Worm (Caenorhabditis elegans) whole organism, L1 larva: ENCODE data around the gene T06D8.10.

Experiments
- C04F5.9 ChIP-seq: sonication (generic microtip); optimal IDR thresholded peaks from 2 replicates; lab custom pipeline; 2016; ENCODE audit warnings: missing genetic modification characterization, missing compliant biosample characterization
- C16A3.4 ChIP-seq: fragments of 150-350 bp; optimal IDR thresholded peaks from 2 replicates; lab custom pipeline; 2014; ENCODE audit warnings: missing biosample characterization, missing genetic modification characterization
- C34B4.2 ChIP-seq: sonication (generic microtip); optimal IDR thresholded peaks from 2 replicates; lab custom pipeline; 2017; ENCODE audit warnings: mild to moderate bottlenecking, missing genetic modification characterization, missing compliant biosample characterization
- aly-2 ChIP-seq: fragments of 150-350 bp; optimal IDR thresholded peaks from 2 replicates; lab custom pipeline; 2014; ENCODE audit warnings: missing biosample characterization, missing genetic modification characterization
- ama-1 ChIP-seq: fragments of 150-350 bp; optimal IDR thresholded peaks from 2 replicates; lab custom pipeline; 2014
- blmp-1 ChIP-seq: fragments of 150-350 bp; optimal IDR thresholded peaks from 2 replicates; lab custom pipeline; 2014; ENCODE audit warnings: missing biosample characterization, missing genetic modification characterization
- ceh-63 ChIP-seq: fragments of 200-800 bp; sonication (Bioruptor generic); optimal IDR thresholded peaks from 2 replicates; lab custom pipeline; 2018; ENCODE audit warnings: mild to moderate bottlenecking, missing genetic modification characterization, missing compliant biosample characterization
- ceh-8 ChIP-seq: fragments of 200-800 bp; sonication (Bioruptor generic); optimal IDR thresholded peaks from 2 replicates; lab custom pipeline; 2018; ENCODE audit warnings: mild to moderate bottlenecking, missing genetic modification characterization, moderate library complexity, missing compliant biosample characterization
- ceh-82 ChIP-seq, 3 experiments: fragments of 150-350 bp in 1 of 3; sonication (generic microtip) in 2 of 3; optimal IDR thresholded peaks; 2 replicates each; lab custom pipeline; 2014 to 2017; ENCODE audit warnings: missing biosample characterization in 3 of 3, missing genetic modification characterization in 3 of 3
- ceh-88 ChIP-seq: fragments of 200-800 bp; sonication (Bioruptor generic); IDR thresholded peaks from 2 replicates; pipeline ENCODE4 v1.3.6; 2022; ENCODE audit warnings: missing genetic modification characterization, missing compliant biosample characterization
- ceh-90 ChIP-seq: sonication (generic microtip); optimal IDR thresholded peaks from 2 replicates; lab custom pipeline; 2016; ENCODE audit warnings: missing genetic modification characterization, missing compliant biosample characterization
- efl-1 ChIP-seq, 4 experiments: fragments of 150-350 bp; optimal IDR thresholded peaks in 3 of 4; peaks in 1 of 4; 1 replicate in 1 of 4; 2 replicates in 3 of 4; lab custom pipeline; 2014; ENCODE audit warnings: missing biosample characterization in 2 of 4, missing genetic modification characterization in 2 of 4, missing genetic modification reagents in 2 of 4
- efl-3 ChIP-seq: fragments of 200-800 bp; sonication (Bioruptor generic); optimal IDR thresholded peaks from 2 replicates; lab custom pipeline; 2018; ENCODE audit warnings: mild to moderate bottlenecking, missing genetic modification characterization, missing compliant biosample characterization
- elt-2 ChIP-seq: sonication (generic microtip); optimal IDR thresholded peaks from 2 replicates; lab custom pipeline; 2016; ENCODE audit warnings: missing genetic modification characterization, mild to moderate bottlenecking, inconsistent platforms, missing compliant biosample characterization, missing genetic modification reagents
- ets-5 ChIP-seq: fragments of 200-800 bp; sonication (Bioruptor generic); IDR thresholded peaks from 2 replicates; pipeline ENCODE4 v1.3.6; 2022; ENCODE audit warnings: missing genetic modification characterization, missing compliant biosample characterization
- fkh-10 ChIP-seq: sonication (generic microtip); optimal IDR thresholded peaks from 2 replicates; lab custom pipeline; 2017; ENCODE audit warnings: missing biosample characterization, missing genetic modification reagents, missing genetic modification characterization
- fos-1 ChIP-seq: fragments of 150-350 bp; optimal IDR thresholded peaks from 2 replicates; lab custom pipeline; 2014; ENCODE audit warnings: missing biosample characterization, missing genetic modification characterization
- hlh-17 ChIP-seq: fragments of 200-800 bp; sonication (Bioruptor generic); optimal IDR thresholded peaks from 2 replicates; lab custom pipeline; 2018; ENCODE audit warnings: missing genetic modification characterization, mild to moderate bottlenecking, missing compliant biosample characterization, moderate library complexity, borderline replicate concordance
- lin-14 ChIP-seq: fragments of 200-800 bp; sonication (Bioruptor generic); optimal IDR thresholded peaks from 2 replicates; lab custom pipeline; 2018; ENCODE audit warnings: mild to moderate bottlenecking, missing genetic modification characterization, moderate library complexity, missing compliant biosample characterization
- lin-39 ChIP-seq: fragments of 150-350 bp; optimal IDR thresholded peaks from 2 replicates; lab custom pipeline; 2014; ENCODE audit warnings: missing biosample characterization, missing genetic modification reagents, missing genetic modification characterization
- lir-3 ChIP-seq: sonication (generic microtip); optimal IDR thresholded peaks from 2 replicates; lab custom pipeline; 2016; ENCODE audit warnings: mild to moderate bottlenecking, missing genetic modification characterization, moderate library complexity, missing compliant biosample characterization; ENCODE audit not compliant: poor library complexity
- lsy-2 ChIP-seq, 2 experiments: fragments of 150-350 bp; optimal IDR thresholded peaks; 2 replicates each; lab custom pipeline; 2014; ENCODE audit warnings: missing biosample characterization in 2 of 2, missing genetic modification characterization in 2 of 2
- mdl-1 ChIP-seq, 2 experiments: fragments of 150-350 bp; optimal IDR thresholded peaks; 2 replicates each; lab custom pipeline; 2014 to 2017; ENCODE audit warnings: missing biosample characterization in 2 of 2, missing genetic modification characterization in 2 of 2, inconsistent platforms in 1 of 2
- mep-1 ChIP-seq: fragments of 150-350 bp; optimal IDR thresholded peaks from 2 replicates; lab custom pipeline; 2014; ENCODE audit warnings: missing biosample characterization, missing genetic modification characterization
- nhr-11 ChIP-seq: fragments of 150-350 bp; optimal IDR thresholded peaks from 2 replicates; lab custom pipeline; 2014; ENCODE audit warnings: missing biosample characterization, missing genetic modification characterization
- nhr-12 ChIP-seq: sonication (generic microtip); optimal IDR thresholded peaks from 2 replicates; lab custom pipeline; 2017; ENCODE audit warnings: missing biosample characterization, missing genetic modification characterization
- nhr-20 ChIP-seq: sonication (generic microtip); optimal IDR thresholded peaks from 2 replicates; lab custom pipeline; 2016; ENCODE audit warnings: mild to moderate bottlenecking, missing genetic modification characterization, missing compliant biosample characterization
- nhr-237 ChIP-seq: fragments of 150-350 bp; optimal IDR thresholded peaks from 2 replicates; lab custom pipeline; 2014; ENCODE audit warnings: missing biosample characterization, missing genetic modification characterization
- nhr-47 ChIP-seq: sonication (generic microtip); optimal IDR thresholded peaks from 2 replicates; lab custom pipeline; 2016; ENCODE audit warnings: mild to moderate bottlenecking, missing genetic modification characterization, moderate library complexity, missing compliant biosample characterization
- nhr-77 ChIP-seq: fragments of 150-350 bp; optimal IDR thresholded peaks from 2 replicates; lab custom pipeline; 2014; ENCODE audit warnings: missing biosample characterization, missing genetic modification characterization
- nhr-85 ChIP-seq: sonication (generic microtip); peaks from one replicate; lab custom pipeline; 2016; ENCODE audit warnings: missing genetic modification characterization, inconsistent platforms, missing compliant biosample characterization
- nhr-90 ChIP-seq: sonication (generic microtip); optimal IDR thresholded peaks from 2 replicates; lab custom pipeline; 2016; ENCODE audit warnings: mild to moderate bottlenecking, missing genetic modification characterization, missing compliant biosample characterization; ENCODE audit not compliant: poor library complexity
- pqm-1 ChIP-seq: sonication (generic microtip); optimal IDR thresholded peaks from 3 replicates; lab custom pipeline; 2017; ENCODE audit warnings: missing biosample characterization, missing genetic modification characterization
- rnt-1 ChIP-seq: sonication (generic microtip); optimal IDR thresholded peaks from 2 replicates; lab custom pipeline; 2016; ENCODE audit warnings: mild to moderate bottlenecking, missing genetic modification characterization, moderate library complexity, missing compliant biosample characterization
- snpc-4 ChIP-seq: fragments of 150-350 bp; optimal IDR thresholded peaks from 2 replicates; lab custom pipeline; 2014; ENCODE audit warnings: missing biosample characterization, missing genetic modification characterization
- snu-23 ChIP-seq: sonication (generic microtip); optimal IDR thresholded peaks from 2 replicates; lab custom pipeline; 2016; ENCODE audit warnings: missing genetic modification characterization, missing compliant biosample characterization
- sptf-1 ChIP-seq: fragments of 150-350 bp; optimal IDR thresholded peaks from 2 replicates; lab custom pipeline; 2014; ENCODE audit warnings: missing biosample characterization, missing genetic modification characterization
- sup-37 ChIP-seq: fragments of 200-800 bp; sonication (Bioruptor generic); optimal IDR thresholded peaks from 2 replicates; lab custom pipeline; 2018; ENCODE audit warnings: mild to moderate bottlenecking, missing genetic modification characterization, missing compliant biosample characterization
- swsn-7 ChIP-seq: sonication (generic microtip); optimal IDR thresholded peaks from 2 replicates; lab custom pipeline; 2016; ENCODE audit warnings: missing genetic modification characterization, missing compliant biosample characterization
- tbx-2 ChIP-seq: sonication (generic microtip); optimal IDR thresholded peaks from 2 replicates; lab custom pipeline; 2016; ENCODE audit warnings: missing genetic modification characterization, missing compliant biosample characterization
- tlp-1 ChIP-seq: fragments of 150-350 bp; optimal IDR thresholded peaks from 2 replicates; lab custom pipeline; 2014; ENCODE audit warnings: missing biosample characterization, missing genetic modification characterization
- unc-130 ChIP-seq: fragments of 150-350 bp; optimal IDR thresholded peaks from 2 replicates; lab custom pipeline; 2017; ENCODE audit warnings: missing biosample characterization, missing genetic modification characterization, inconsistent platforms
- unc-30 ChIP-seq: sonication (generic microtip); optimal IDR thresholded peaks from 2 replicates; lab custom pipeline; 2017; ENCODE audit warnings: missing biosample characterization, missing genetic modification characterization
- unc-86 ChIP-seq: sonication (generic microtip); optimal IDR thresholded peaks from 2 replicates; lab custom pipeline; 2016; ENCODE audit warnings: missing genetic modification characterization, missing compliant biosample characterization
- unc-98 ChIP-seq: fragments of 200-800 bp; sonication (Bioruptor generic); IDR thresholded peaks from 2 replicates; pipeline ENCODE4 v1.3.6; 2022; ENCODE audit warnings: missing genetic modification characterization, missing compliant biosample characterization
- ztf-11 ChIP-seq, 2 experiments: sonication (generic microtip); optimal IDR thresholded peaks; 2 replicates each; lab custom pipeline; 2016 to 2017; ENCODE audit warnings: missing genetic modification characterization in 2 of 2, missing biosample characterization in 1 of 2, missing compliant biosample characterization in 1 of 2
- ztf-4 ChIP-seq: fragments of 150-350 bp; optimal IDR thresholded peaks from 2 replicates; lab custom pipeline; 2014; ENCODE audit warnings: missing biosample characterization, missing genetic modification characterization

Gene T06D8.10

ce11 chrII:11240963-11241362 lies 6.4 kb downstream of the T06D8.10 start:
- no peak for TF ChIP-seq fos-1 (tag; lab: Kevin White, UChicago)
- TF ChIP-seq unc-98 (GFP tag; lab: Robert Waterston, UW), result no peak
- no peak for TF ChIP-seq fkh-10 (GFP tag; lab: Kevin White, UChicago)
- TF ChIP-seq nhr-90, result peak; percentile 0
- TF ChIP-seq nhr-47 (tag; lab: Kevin White, UChicago), result no peak
- no peak for TF ChIP-seq sup-37
- TF ChIP-seq snu-23, result no peak
- no peak for TF ChIP-seq efl-1 (optimal IDR thresholded peaks at IDR 0.05; lab: Kevin White, UChicago)
- peak in 1 of 2 experiments; percentile 89 for TF ChIP-seq efl-1 (GFP tag; optimal IDR thresholded peaks at IDR 0.05 in 1 of 2; lab: Kevin White, UChicago)
- no peak for TF ChIP-seq unc-30 (tag; lab: Kevin White, UChicago)

- TF ChIP-seq unc-86 (tag; lab: Kevin White, UChicago), result no peak
Measured at ce11 chrII:11240214-11240613, 7.1 kb downstream of the T06D8.10 start.

ce11 chrII:11238869-11239647 lies 8.3 kb downstream of the T06D8.10 start, which contains the start of the genes rpn-9 and T06D8.9:
TSS of gene rpn-9 (minus strand) at chrII:11238919.
TSS of gene T06D8.9 (plus strand) at chrII:11239597.
- TF ChIP-seq ceh-8 (GFP tag; lab: Kevin White, UChicago), result no peak
- TF ChIP-seq mdl-1 (tag; optimal IDR thresholded peaks at IDR 0.05; lab: Kevin White, UChicago), result peak in 1 of 2 experiments; percentile 75
- TF ChIP-seq nhr-47 (tag; lab: Kevin White, UChicago), result peak; percentile 78
- peak; percentile 36 for TF ChIP-seq aly-2 (tag; lab: Kevin White, UChicago)
- no peak for TF ChIP-seq tlp-1 (tag; lab: Kevin White, UChicago)
- TF ChIP-seq nhr-85 (tag; lab: Kevin White, UChicago), result peak; percentile 71
- no peak for TF ChIP-seq C34B4.2
- peak; percentile 89 for TF ChIP-seq mep-1
- peak; percentile 91 for TF ChIP-seq blmp-1 (tag; lab: Kevin White, UChicago)
- no peak for TF ChIP-seq ets-5 (GFP tag; lab: Robert Waterston, UW)
- no peak for TF ChIP-seq sup-37
- peak; percentile 31 for TF ChIP-seq elt-2
- peak; percentile 89 for TF ChIP-seq lin-14 (GFP tag; lab: Kevin White, UChicago)
- no peak for TF ChIP-seq nhr-11 (tag; lab: Kevin White, UChicago)
- TF ChIP-seq fos-1 (tag; lab: Kevin White, UChicago), result no peak
- TF ChIP-seq nhr-77, result peak; percentile 72
- peak in 1 of 2 experiments; percentile 29 for TF ChIP-seq ztf-11 (tag; optimal IDR thresholded peaks at IDR 0.05; lab: Kevin White, UChicago)
- peak; percentile 38 for TF ChIP-seq nhr-237 (tag; lab: Kevin White, UChicago)
- TF ChIP-seq unc-86 (tag; lab: Kevin White, UChicago), result peak; percentile 63
- TF ChIP-seq rnt-1 (tag; lab: Kevin White, UChicago), result peak; percentile 80
- TF ChIP-seq ceh-63 (GFP tag; lab: Kevin White, UChicago), result no peak
- no peak for TF ChIP-seq lin-39
- TF ChIP-seq C16A3.4 (tag; lab: Kevin White, UChicago), result peak; percentile 92
- no peak for TF ChIP-seq ama-1 (lab: Kevin White, UChicago)
- TF ChIP-seq swsn-7 (tag; lab: Kevin White, UChicago), result peak; percentile 71
- peak; percentile 57 for TF ChIP-seq fkh-10 (GFP tag; lab: Kevin White, UChicago)
- peak; percentile 89 for TF ChIP-seq nhr-20 (tag; lab: Kevin White, UChicago)
- no peak for TF ChIP-seq hlh-17
- TF ChIP-seq pqm-1 (tag; lab: Kevin White, UChicago), result no peak
- TF ChIP-seq efl-3 (GFP tag; lab: Kevin White, UChicago), result no peak
- TF ChIP-seq ceh-90 (tag; lab: Kevin White, UChicago), result no peak
- TF ChIP-seq snu-23, result peak; percentile 84
- peak; percentile 63 to 88 (median 67) for TF ChIP-seq ceh-82 (tag; optimal IDR thresholded peaks at IDR 0.05; lab: Kevin White, UChicago)
- peak; percentile 86 to 93 for TF ChIP-seq lsy-2 (tag; optimal IDR thresholded peaks at IDR 0.05; lab: Kevin White, UChicago)
- no peak for TF ChIP-seq sptf-1 (tag; lab: Kevin White, UChicago)
- TF ChIP-seq ceh-88 (GFP tag; lab: Robert Waterston, UW), result no peak
- peak; percentile 22 for TF ChIP-seq ztf-4 (tag; lab: Kevin White, UChicago)
- peak; percentile 75 for TF ChIP-seq snpc-4 (tag; lab: Kevin White, UChicago)
- no peak for TF ChIP-seq nhr-12 (tag; lab: Kevin White, UChicago)
- TF ChIP-seq unc-98 (GFP tag; lab: Robert Waterston, UW), result no peak
- TF ChIP-seq C04F5.9 (tag; lab: Kevin White, UChicago), result peak; percentile 42
- TF ChIP-seq unc-130 (tag; lab: Kevin White, UChicago), result peak; percentile 54
- TF ChIP-seq lir-3, result peak; percentile 67
- TF ChIP-seq tbx-2 (tag; lab: Kevin White, UChicago), result peak; percentile 73
